Fruit fly (Drosophila melanogaster): Measurements from ENCODE around the gene CG7024.
A peak's percentile ranks its signal among the peaks of the same experiment; 100 is the strongest.

The CG7024 gene

dm6 chrX:4679813-4680381 is 25.2 kb upstream of the CG7024 start (continued):
- TF ChIP-seq crc (GFP tag; optimal IDR thresholded peaks at IDR 0.05) (no peak), kah (GFP tag; optimal IDR thresholded peaks at IDR 0.05) (peak; percentile 13), tgo (GFP tag; IDR thresholded peaks at IDR 0.05) (peak; percentile 51; the same call in 2 of the 3 replicates), lov (optimal IDR thresholded peaks at IDR 0.05) (no peak), lov (GFP tag; IDR thresholded peaks at IDR 0.05) (no peak), ci (GFP tag; IDR thresholded peaks at IDR 0.05) (peak; percentile 27; the same call in 1 of the 3 replicates), Nf-YB (GFP tag; optimal IDR thresholded peaks at IDR 0.05) (no peak), Oli (tag; optimal IDR thresholded peaks at IDR 0.05) (peak; percentile 67), CG9609 (GFP tag; optimal IDR thresholded peaks at IDR 0.05) (peak; percentile 37), Opbp (GFP tag; IDR thresholded peaks at IDR 0.05; ENCODE audit: partially characterized antibody) (no peak), sqz (GFP tag; optimal IDR thresholded peaks at IDR 0.05) (no peak), CG18262 (tag; optimal IDR thresholded peaks at IDR 0.05) (peak; percentile 57), croc (GFP tag; conservative IDR thresholded peaks at IDR 0.05) (no peak), Optix (GFP tag; IDR thresholded peaks at IDR 0.05) (no peak), knrl (GFP tag; IDR thresholded peaks at IDR 0.05; ENCODE audit: partially characterized antibody) (no peak), ro (GFP tag; IDR thresholded peaks at IDR 0.05) (no peak), CG15011 (GFP tag; optimal IDR thresholded peaks at IDR 0.05) (peak; percentile 28), CG5245 (GFP tag; optimal IDR thresholded peaks at IDR 0.05) (peak; percentile 13), Sry-δ (GFP tag; optimal IDR thresholded peaks at IDR 0.05) (peak; percentile 20), CG14860 (GFP tag; IDR thresholded peaks at IDR 0.05; ENCODE audit: partially characterized antibody) (no peak), CG5180 (GFP tag; optimal IDR thresholded peaks at IDR 0.05) (peak; percentile 10), CG13624 (GFP tag; optimal IDR thresholded peaks at IDR 0.05) (peak; percentile 2), CG15479 (GFP tag; optimal IDR thresholded peaks at IDR 0.05) (no peak), CG4424 (GFP tag; optimal IDR thresholded peaks at IDR 0.05) (peak; percentile 58), slp2 (GFP tag; optimal IDR thresholded peaks at IDR 0.05) (peak; percentile 23), sens-2 (GFP tag; IDR thresholded peaks at IDR 0.05) (no peak), CG10209 (GFP tag; optimal IDR thresholded peaks at IDR 0.05) (peak; percentile 51), CG33557 (GFP tag; optimal IDR thresholded peaks at IDR 0.05) (no peak), Dfd (GFP tag; optimal IDR thresholded peaks at IDR 0.05) (no peak), HLH3B (GFP tag; IDR thresholded peaks at IDR 0.05) (peak; percentile 49; the same call in 1 of the 2 replicates), az2 (GFP tag; optimal IDR thresholded peaks at IDR 0.05) (peak; percentile 40), usp (GFP tag; optimal IDR thresholded peaks at IDR 0.05) (no peak), vnd (GFP tag; IDR thresholded peaks at IDR 0.05; ENCODE audit: partially characterized antibody) (no peak), Tbp (GFP tag; optimal IDR thresholded peaks at IDR 0.05) (no peak), dati (GFP tag; IDR thresholded peaks at IDR 0.05) (no peak), nerfin-2 (GFP tag; IDR thresholded peaks at IDR 0.05; ENCODE audit: partially characterized antibody) (no peak), onecut (GFP tag; IDR thresholded peaks at IDR 0.05) (no peak; the same call in 1 of the 2 replicates), gsb-n (tag; optimal IDR thresholded peaks at IDR 0.05) (no peak), CG7372 (GFP tag; IDR thresholded peaks at IDR 0.05) (no peak)

dm6 chrX:4684444-4684924 is 20.6 kb upstream of the CG7024 start:
- TF ChIP-seq nau (GFP tag; optimal IDR thresholded peaks at IDR 0.05) (peak; percentile 3), sim (GFP tag; IDR thresholded peaks at IDR 0.05) (peak; percentile 39; the same call in 1 of the 2 replicates), HLHmδ (GFP tag; optimal IDR thresholded peaks at IDR 0.05) (no peak), CG4404 (GFP tag; IDR thresholded peaks at IDR 0.05) (peak; percentile 86), Pdp1 (GFP tag; optimal IDR thresholded peaks at IDR 0.05) (peak; percentile 84 to 100), repo (GFP tag; optimal IDR thresholded peaks at IDR 0.05) (peak; percentile 85), CG8089 (GFP tag; optimal IDR thresholded peaks at IDR 0.05) (peak; percentile 65), gt (GFP tag; IDR thresholded peaks at IDR 0.05) (peak; percentile 67), slou (GFP tag; optimal IDR thresholded peaks at IDR 0.05) (peak; percentile 62), CG1792 (GFP tag; optimal IDR thresholded peaks at IDR 0.05) (peak; percentile 69), dati (GFP tag; IDR thresholded peaks at IDR 0.05) (peak; percentile 56; the same call in 1 of the 2 replicates), btn (GFP tag; optimal IDR thresholded peaks at IDR 0.05) (peak; percentile 47), CG18599 (GFP tag; optimal IDR thresholded peaks at IDR 0.05) (peak; percentile 89), CkIIα-i1 (GFP tag; IDR thresholded peaks at IDR 0.05) (no peak), CG6654 (GFP tag; optimal IDR thresholded peaks at IDR 0.05) (peak; percentile 39)

Data from whole organism, embryonic.